Fruit fly (Drosophila melanogaster): Measurements from ENCODE around the gene TRAM.
A peak's percentile ranks its signal among the peaks of the same experiment; 100 is the strongest.

Gene TRAM

DNA sequence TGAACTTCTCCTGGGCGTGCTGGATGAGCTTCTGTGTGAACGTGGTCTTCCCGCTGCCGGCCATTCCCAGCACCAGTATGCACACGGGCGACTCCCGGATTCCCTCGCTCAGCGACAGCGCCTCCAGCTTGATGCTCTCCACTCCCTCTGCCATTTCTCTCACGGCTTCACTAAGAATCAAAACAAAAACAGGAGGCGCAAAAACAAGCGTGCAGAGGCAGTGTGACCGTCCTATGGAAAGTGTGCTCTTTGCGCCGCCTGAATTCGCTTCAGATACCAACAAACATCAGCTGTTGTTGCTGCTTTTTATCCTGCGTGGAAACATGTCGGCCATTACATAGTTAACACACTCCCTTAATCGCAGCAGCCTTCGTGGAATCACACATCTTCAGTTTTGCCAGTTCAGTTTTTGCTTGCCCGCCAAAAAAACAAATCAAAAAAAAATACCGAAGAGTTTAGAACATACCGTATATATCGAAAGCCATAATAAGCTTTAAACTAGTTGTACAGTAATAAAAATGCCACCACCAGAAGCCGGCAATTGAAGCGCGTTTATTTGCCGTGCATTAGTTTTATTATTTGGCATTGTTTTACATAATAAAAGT, 5.7 kb downstream of the TRAM start, which contains the start of the genes CG3704 and mus81:
Gene CG3704, minus strand, starts transcription at position 226 of the 605 bp plus-strand sequence.
Gene mus81, plus strand, starts transcription at position 496 of the 605 bp plus-strand sequence.
- peak; percentile 36 for TF ChIP-seq noc (tag; optimal IDR thresholded peaks at IDR 0.05)

DNA sequence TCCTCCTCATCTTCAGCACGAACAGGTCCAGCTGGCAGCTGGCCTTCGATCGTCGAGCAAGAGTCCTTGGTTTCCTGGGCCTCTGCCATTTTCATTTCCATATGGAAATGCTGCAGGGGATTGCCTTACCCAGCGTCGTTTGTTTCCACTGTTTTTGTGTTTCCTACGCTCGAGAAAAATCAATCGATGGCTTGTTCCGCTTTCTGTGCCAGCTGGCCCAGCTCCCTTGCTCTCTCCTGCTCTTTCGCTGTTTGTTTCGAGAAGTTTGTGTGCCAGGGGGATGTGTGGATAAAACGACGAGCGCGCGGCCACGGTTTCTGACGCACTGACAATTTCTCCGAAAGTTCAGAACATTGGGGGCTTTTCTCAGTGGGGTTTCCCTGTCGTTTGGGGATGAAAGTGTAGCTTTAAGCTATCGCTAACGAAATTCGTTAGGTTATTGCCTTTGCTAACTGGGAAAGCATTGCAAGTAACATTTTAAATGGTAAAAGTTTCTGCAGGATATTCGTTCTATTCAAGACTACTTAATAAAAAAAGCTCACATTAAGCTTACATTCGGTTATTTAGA, 10.5 kb downstream of the TRAM start, which contains the start of gene CG3703:
Gene CG3703, minus strand, starts transcription at position 328 of the 568 bp plus-strand sequence.
- TF ChIP-seq noc (tag; optimal IDR thresholded peaks at IDR 0.05) = no peak

DNA sequence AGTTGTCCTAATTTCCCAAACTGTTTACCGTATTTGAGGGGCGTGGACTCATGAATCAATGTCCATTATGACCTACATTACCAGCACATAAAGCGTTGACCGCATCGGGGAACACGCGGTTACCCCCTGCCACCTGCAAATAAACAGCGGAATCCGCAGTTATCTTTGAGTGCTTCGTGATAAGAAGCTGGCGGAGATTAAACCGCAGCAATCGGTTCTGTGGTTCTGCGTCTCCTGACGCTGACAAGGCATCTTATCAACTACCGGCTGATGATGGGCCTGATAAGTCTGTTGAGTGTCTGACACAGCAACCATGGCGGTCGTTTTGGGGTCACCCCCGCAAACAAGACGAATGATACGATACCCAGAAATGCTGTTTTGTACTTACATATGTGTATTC, 11.1 kb downstream of the TRAM start:
- peak; percentile 64 for TF ChIP-seq noc (tag; optimal IDR thresholded peaks at IDR 0.05)

DNA sequence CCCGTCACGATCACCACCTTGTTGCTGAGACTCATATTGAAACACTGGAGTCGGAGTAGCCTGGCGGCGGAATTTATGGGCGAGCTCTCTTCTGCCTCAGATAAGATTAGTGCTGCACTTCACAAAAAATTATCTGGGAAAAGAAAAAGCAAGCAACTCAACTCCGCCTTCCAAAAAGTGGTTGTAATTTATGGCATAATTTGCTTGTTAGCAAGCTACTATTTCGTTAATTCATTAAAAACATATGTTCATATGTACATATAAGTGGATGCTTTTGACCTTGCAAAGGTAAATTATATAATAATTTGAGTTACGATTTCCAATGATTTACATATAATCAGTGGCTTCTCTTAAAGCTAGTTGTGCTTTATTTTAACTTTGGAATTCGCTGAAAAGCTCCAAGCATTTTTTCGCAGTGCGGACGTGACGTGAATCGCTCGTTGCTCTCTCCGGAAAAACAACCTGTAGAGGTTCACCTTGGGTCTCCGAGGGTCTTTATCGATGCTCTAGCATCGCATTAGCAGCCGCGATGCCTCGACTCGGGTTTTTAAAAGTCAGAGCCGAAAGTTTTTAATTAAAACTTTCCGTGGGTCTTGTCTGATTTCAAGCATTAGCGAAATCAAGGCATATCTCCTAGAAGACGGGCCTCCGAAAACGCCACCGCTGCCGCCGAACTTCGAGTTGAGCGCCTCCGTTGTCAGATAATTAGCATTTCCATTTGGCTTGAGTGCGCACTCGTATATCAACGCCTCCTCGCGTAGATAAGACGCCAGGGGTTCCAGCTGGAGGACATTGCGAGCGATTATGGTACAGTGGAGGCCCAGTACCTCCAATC, 12.6 kb downstream of the TRAM start, which contains the start of gene CG3699:
Gene CG3699, minus strand, starts transcription at position 51 of the 835 bp plus-strand sequence.
- peak; percentile 78 for TF ChIP-seq noc (tag; optimal IDR thresholded peaks at IDR 0.05)

DNA sequence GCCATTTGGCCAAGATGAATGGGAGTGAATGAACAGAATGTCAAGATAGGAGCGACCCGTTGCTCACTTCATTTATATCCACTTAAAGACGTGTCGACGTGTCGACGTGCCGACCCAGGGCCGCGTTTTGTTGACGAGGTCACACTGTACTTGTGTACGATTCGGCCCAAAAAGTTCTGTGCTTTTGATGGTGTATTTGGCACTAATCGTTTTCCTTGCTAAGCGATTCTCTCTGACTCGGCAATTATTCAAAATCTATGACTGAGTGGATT, 13.2 kb downstream of the TRAM start:
- TF ChIP-seq noc (tag; optimal IDR thresholded peaks at IDR 0.05) = peak; percentile 27

DNA sequence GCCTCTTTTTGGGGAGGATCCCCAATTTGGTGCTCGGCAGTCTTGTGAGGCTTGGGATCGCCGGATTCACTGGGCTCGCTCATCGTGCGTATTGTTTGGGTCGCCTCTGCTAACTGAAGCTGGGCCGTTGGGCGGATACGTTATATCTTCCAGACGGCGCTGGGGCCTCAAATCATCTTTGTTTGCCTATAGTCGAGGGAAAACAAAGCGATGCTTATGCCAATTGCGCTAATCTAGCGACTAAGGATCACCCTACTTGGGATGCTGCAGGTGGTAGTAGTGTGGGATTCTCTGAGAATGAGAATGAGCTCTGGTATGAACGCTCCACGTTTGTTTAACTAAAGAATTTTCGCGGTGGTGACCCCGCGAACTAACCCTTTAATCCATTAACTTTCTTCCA, 16.8 kb downstream of the TRAM start, which contains the start of gene CG3690:
Gene CG3690, minus strand, starts transcription at position 101 of the 400 bp plus-strand sequence.
- no peak for TF ChIP-seq noc (tag; optimal IDR thresholded peaks at IDR 0.05)

DNA sequence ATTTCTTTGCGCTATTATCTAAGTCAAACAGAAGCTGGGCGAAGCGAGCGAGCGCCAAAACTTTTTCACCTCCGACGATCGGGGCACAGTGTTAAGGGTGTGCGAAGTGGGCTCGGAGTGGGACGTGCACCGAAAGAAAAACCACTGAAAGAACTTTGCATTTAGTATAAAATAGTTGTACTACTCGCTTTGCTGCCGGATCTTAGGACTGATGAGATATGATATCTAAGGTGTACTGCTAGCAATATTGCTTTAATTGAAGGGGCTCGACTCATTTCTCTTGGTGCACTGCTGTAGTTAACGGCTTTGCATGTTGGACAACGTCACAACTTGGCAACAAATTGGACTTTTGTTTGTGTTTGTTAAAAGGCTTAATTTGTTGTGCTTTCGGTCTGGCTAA, 18.8 kb downstream of the TRAM start:
- TF ChIP-seq noc (tag; optimal IDR thresholded peaks at IDR 0.05) = no peak

DNA sequence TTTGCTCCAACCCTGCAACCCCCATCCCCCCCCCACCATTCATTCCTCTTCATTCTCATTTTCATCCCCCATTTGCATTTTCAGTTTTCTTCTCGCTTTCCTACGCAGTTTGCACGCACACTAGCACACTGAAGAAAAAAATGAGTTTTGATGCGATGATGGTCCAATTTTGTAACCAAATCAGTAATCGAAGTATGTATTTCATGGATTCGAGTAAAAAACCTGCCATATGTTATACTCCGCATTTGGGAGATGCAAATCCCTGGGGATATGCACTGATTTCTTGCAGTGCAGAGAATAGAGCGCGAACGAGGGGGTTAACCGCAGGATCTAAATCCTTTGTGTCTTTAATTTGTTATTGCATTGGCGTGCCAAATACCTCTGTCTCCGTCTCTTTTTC, 20.8 kb downstream of the TRAM start:
- no peak for TF ChIP-seq noc (tag; optimal IDR thresholded peaks at IDR 0.05)

DNA sequence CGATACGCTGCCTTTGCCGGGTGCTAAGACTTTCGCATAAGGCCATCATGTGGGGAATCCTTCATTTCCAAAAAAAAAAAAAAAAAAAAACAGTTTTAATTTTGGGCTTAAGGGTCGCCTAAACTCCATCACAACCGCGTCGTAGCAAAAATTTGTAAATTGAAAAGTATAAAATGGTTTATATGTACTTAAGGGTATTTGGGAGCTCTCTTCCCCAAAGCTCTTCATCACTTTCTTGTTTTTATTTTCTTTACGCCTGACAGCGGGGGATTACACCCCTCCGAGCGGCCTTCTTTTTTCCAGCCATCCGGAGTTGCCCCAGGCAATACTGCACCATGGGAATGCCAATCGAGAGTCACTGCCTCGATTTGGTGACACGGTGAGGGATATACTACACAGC, 29.0 kb downstream of the TRAM start:
- no peak for TF ChIP-seq noc (tag; optimal IDR thresholded peaks at IDR 0.05)

DNA sequence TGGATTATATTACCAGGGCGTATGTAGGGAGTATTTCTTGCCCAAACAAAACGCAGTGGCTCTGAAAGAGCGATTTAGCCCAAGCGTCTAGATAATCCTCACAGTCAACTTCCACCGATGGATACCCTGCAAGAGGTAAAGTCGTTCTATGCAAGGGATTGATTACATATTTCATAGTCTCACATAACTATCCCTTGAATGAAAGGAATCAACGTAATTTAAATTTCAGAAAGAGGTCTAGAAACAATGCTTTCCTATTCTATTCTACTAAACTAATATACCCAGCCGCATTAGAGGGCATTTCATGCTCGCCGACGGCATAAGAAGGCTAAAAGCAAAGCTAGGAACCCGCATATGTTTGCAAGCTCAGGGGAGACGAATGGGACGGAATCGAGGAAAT, 31.8 kb downstream of the TRAM start:
- no peak for TF ChIP-seq noc (tag; optimal IDR thresholded peaks at IDR 0.05)

DNA sequence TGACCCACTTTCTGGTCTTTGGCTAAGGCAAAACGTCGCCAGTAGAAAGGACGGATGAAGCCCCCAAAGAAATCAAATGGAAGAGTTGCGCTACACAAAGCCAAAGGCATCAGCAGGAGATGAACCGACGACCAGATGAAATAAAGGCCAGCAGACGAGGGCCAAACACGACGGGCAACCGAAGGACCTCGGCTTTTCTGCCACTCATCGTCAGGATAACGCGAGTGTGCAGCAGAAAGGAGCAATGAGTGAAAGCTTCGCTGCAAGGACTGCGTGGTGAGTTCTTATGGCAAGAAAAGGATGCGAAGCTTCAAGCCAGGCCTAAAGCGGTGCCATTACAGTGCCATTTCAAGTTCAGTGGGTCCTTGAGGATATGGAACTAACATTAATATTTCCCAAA, 50.9 kb downstream of the TRAM start:
- no peak for TF ChIP-seq noc (tag; optimal IDR thresholded peaks at IDR 0.05)

All from whole organism, larva.